Fruit fly (Drosophila melanogaster) whole organism, embryonic: ENCODE results near the gene CG14339.

Experiments used
- CG11247 ChIP-seq: fragments of 200-800 bp; sonication (Bioruptor generic); IDR thresholded peaks from 2 replicates; pipeline ENCODE4 v1.3.6; 2022; ENCODE audit warnings: missing biosample characterization, missing genetic modification characterization
- CG11560 ChIP-seq: fragments of 200-800 bp; sonication (Bioruptor generic); IDR thresholded peaks from 3 replicates; pipeline ENCODE4 v1.3.6; 2022; ENCODE audit warnings: missing biosample characterization, missing genetic modification characterization
- CG11696 ChIP-seq: fragments of 200-800 bp; sonication (Bioruptor generic); IDR thresholded peaks from 2 replicates; pipeline ENCODE4 v1.3.6; 2022; ENCODE audit warnings: missing biosample characterization, missing genetic modification characterization
- CG14014 ChIP-seq: fragments of 200-800 bp; sonication (Bioruptor generic); IDR thresholded peaks from 2 replicates; pipeline ENCODE4 v1.3.6; 2022; ENCODE audit warnings: missing biosample characterization, missing genetic modification characterization
- CG1603 ChIP-seq: fragments of 200-800 bp; sonication (Bioruptor generic); optimal IDR thresholded peaks from 2 replicates; lab custom pipeline; 2019; ENCODE audit warnings: missing biosample characterization, mild to moderate bottlenecking, missing genetic modification characterization, moderate library complexity
- CG16863 ChIP-seq: fragments of 200-800 bp; sonication (Bioruptor generic); optimal IDR thresholded peaks from 3 replicates; lab custom pipeline; 2016; ENCODE audit warnings: missing biosample characterization, missing genetic modification characterization
- CG17829 ChIP-seq: fragments of 200-800 bp; optimal IDR thresholded peaks from 2 replicates; lab custom pipeline; 2019; ENCODE audit warnings: missing biosample characterization, mild to moderate bottlenecking, missing genetic modification characterization, moderate library complexity
- CG18619 ChIP-seq: fragments of 200-800 bp; sonication (Bioruptor generic); optimal IDR thresholded peaks from 3 replicates; lab custom pipeline; 2017; ENCODE audit warnings: missing biosample characterization, mild to moderate bottlenecking, missing genetic modification characterization
- CG2202 ChIP-seq: fragments of 200-800 bp; sonication (Bioruptor generic); optimal IDR thresholded peaks from 2 replicates; lab custom pipeline; 2018; ENCODE audit warnings: missing biosample characterization, mild to moderate bottlenecking, missing genetic modification characterization
- CG34422 ChIP-seq: fragments of 200-800 bp; sonication (Bioruptor generic); IDR thresholded peaks from 3 replicates; pipeline ENCODE4 v1.3.6; 2022; ENCODE audit warnings: missing biosample characterization, missing genetic modification characterization
- CG3847 ChIP-seq: fragments of 200-800 bp; sonication (Bioruptor generic); IDR thresholded peaks from 2 replicates; pipeline ENCODE4 v1.3.6; 2022; ENCODE audit warnings: missing biosample characterization, missing genetic modification characterization
- CG4730 ChIP-seq: fragments of 200-800 bp; sonication (Bioruptor generic); IDR thresholded peaks from 2 replicates; pipeline ENCODE4 v1.3.6; 2022; ENCODE audit warnings: missing biosample characterization, missing genetic modification characterization
- CG7987 ChIP-seq: fragments of 200-800 bp; sonication (Bioruptor generic); optimal IDR thresholded peaks from 2 replicates; lab custom pipeline; 2018; ENCODE audit warnings: missing biosample characterization, mild to moderate bottlenecking, missing genetic modification characterization, moderate library complexity
- CG8359 ChIP-seq: fragments of 200-800 bp; sonication (Bioruptor generic); optimal IDR thresholded peaks from 2 replicates; lab custom pipeline; 2017; ENCODE audit warnings: missing biosample characterization, mild to moderate bottlenecking, missing genetic modification characterization, borderline replicate concordance
- CG9215 ChIP-seq: fragments of 200-800 bp; sonication (Bioruptor generic); IDR thresholded peaks from 2 replicates; pipeline ENCODE4 v1.3.6; 2022; ENCODE audit warnings: missing biosample characterization, missing genetic modification characterization
- CG9437 ChIP-seq: fragments of 200-800 bp; sonication (Bioruptor generic); optimal IDR thresholded peaks from 2 replicates; lab custom pipeline; 2018; ENCODE audit warnings: missing biosample characterization, mild to moderate bottlenecking, missing genetic modification characterization
- Ets65A ChIP-seq: fragments of 200-800 bp; sonication (Bioruptor generic); peaks from one replicate; lab custom pipeline; 2016; ENCODE audit warnings: missing biosample characterization, missing genetic modification characterization
- GATAe ChIP-seq: fragments of 200-800 bp; sonication (Bioruptor generic); conservative IDR thresholded peaks from 2 replicates; pipeline ENCODE4 v1.3.6; 2022; ENCODE audit warnings: missing biosample characterization, missing genetic modification characterization
- H15 ChIP-seq: fragments of 200-800 bp; sonication (Bioruptor generic); IDR thresholded peaks from 3 replicates; pipeline ENCODE4 v1.3.6; 2022; ENCODE audit warnings: missing biosample characterization, missing genetic modification characterization
- Hand ChIP-seq: fragments of 200-800 bp; sonication (Bioruptor generic); optimal IDR thresholded peaks from 2 replicates; lab custom pipeline; 2017; ENCODE audit warnings: mild to moderate bottlenecking, missing biosample characterization, missing genetic modification reagents, missing genetic modification characterization
- Jarid2 ChIP-seq: fragments of 200-800 bp; sonication (Bioruptor generic); optimal IDR thresholded peaks from 3 replicates; lab custom pipeline; 2017; ENCODE audit warnings: mild to moderate bottlenecking, missing biosample characterization, missing genetic modification reagents, missing genetic modification characterization
- MESR4 ChIP-seq: fragments of 200-800 bp; sonication (Bioruptor generic); optimal IDR thresholded peaks from 2 replicates; lab custom pipeline; 2018; ENCODE audit warnings: missing biosample characterization, mild to moderate bottlenecking, missing genetic modification characterization, moderate library complexity
- NfI ChIP-seq: fragments of 200-800 bp; sonication (Bioruptor generic); optimal IDR thresholded peaks from 3 replicates; lab custom pipeline; 2018; ENCODE audit warnings: missing biosample characterization, mild to moderate bottlenecking, missing genetic modification characterization, moderate library complexity
- Ravus ChIP-seq: fragments of 200-800 bp; sonication (Bioruptor generic); IDR thresholded peaks from 2 replicates; pipeline ENCODE4 v1.3.6; 2022; ENCODE audit warnings: missing biosample characterization, missing genetic modification characterization
- Sin3A ChIP-seq: fragments of >200 bp; optimal IDR thresholded peaks from 2 replicates; lab custom pipeline; 2018
- Sry-δ ChIP-seq: fragments of 200-800 bp; sonication (Bioruptor generic); optimal IDR thresholded peaks from 2 replicates; lab custom pipeline; 2016; ENCODE audit warnings: missing biosample characterization, missing genetic modification characterization
- Ssrp ChIP-seq: fragments of 200-800 bp; sonication (Bioruptor generic); optimal IDR thresholded peaks from 2 replicates; lab custom pipeline; 2018; ENCODE audit warnings: missing biosample characterization, mild to moderate bottlenecking, missing genetic modification characterization, moderate library complexity
- ap ChIP-seq: fragments of 200-800 bp; sonication (Bioruptor generic); IDR thresholded peaks from 2 replicates; pipeline ENCODE4 v1.3.6; 2022; ENCODE audit warnings: missing biosample characterization, missing genetic modification characterization
- cg ChIP-seq: fragments of 200-800 bp; sonication (Bioruptor generic); optimal IDR thresholded peaks from 3 replicates; lab custom pipeline; 2019; ENCODE audit warnings: missing biosample characterization, mild to moderate bottlenecking, missing genetic modification characterization, moderate library complexity
- crol ChIP-seq: fragments of 200-800 bp; sonication (Bioruptor generic); IDR thresholded peaks from 2 replicates; pipeline ENCODE4 v1.3.6; 2022; ENCODE audit warnings: missing biosample characterization, missing genetic modification characterization
- dimm ChIP-seq: fragments of 200-800 bp; sonication (Bioruptor generic); IDR thresholded peaks from 2 replicates; pipeline ENCODE4 v1.3.6; 2022; ENCODE audit warnings: missing biosample characterization, missing genetic modification characterization
- dmrt99B ChIP-seq: fragments of 200-800 bp; sonication (Bioruptor generic); optimal IDR thresholded peaks from 2 replicates; lab custom pipeline; 2018; ENCODE audit warnings: missing biosample characterization, mild to moderate bottlenecking, missing genetic modification characterization, moderate library complexity
- dpn ChIP-seq, 2 experiments: fragments of 200-800 bp; sonication (Bioruptor generic); optimal IDR thresholded peaks; 3 replicates each; lab custom pipeline; 2016; ENCODE audit warnings: missing biosample characterization in 2 of 2, missing genetic modification characterization in 2 of 2
- fd3F ChIP-seq: fragments of 200-800 bp; sonication (Bioruptor generic); optimal IDR thresholded peaks from 2 replicates; lab custom pipeline; 2018; ENCODE audit warnings: missing biosample characterization, mild to moderate bottlenecking, missing genetic modification characterization, moderate library complexity
- fd64A ChIP-seq: fragments of 200-800 bp; sonication (Bioruptor generic); optimal IDR thresholded peaks from 3 replicates; lab custom pipeline; 2018; ENCODE audit warnings: missing biosample characterization, mild to moderate bottlenecking, missing genetic modification characterization
- her ChIP-seq: fragments of 200-800 bp; sonication (Bioruptor generic); optimal IDR thresholded peaks from 2 replicates; lab custom pipeline; 2016; ENCODE audit warnings: missing biosample characterization, missing genetic modification characterization
- lilli ChIP-seq: fragments of 200-800 bp; sonication (Bioruptor generic); optimal IDR thresholded peaks from 3 replicates; lab custom pipeline; 2016; ENCODE audit warnings: missing biosample characterization, missing genetic modification characterization
- lola ChIP-seq, 3 experiments: fragments of >200 bp in 2 of 3; fragments of 200-800 bp in 1 of 3; sonication (Bioruptor generic) in 1 of 3; optimal IDR thresholded peaks; 2 replicates each; lab custom pipeline; 2017 to 2019; ENCODE audit warnings: missing biosample characterization in 3 of 3, missing genetic modification characterization in 3 of 3, mild to moderate bottlenecking in 1 of 3, moderate library complexity in 1 of 3
- mld ChIP-seq: fragments of 200-800 bp; sonication (Bioruptor generic); IDR thresholded peaks from 3 replicates; pipeline ENCODE4 v1.3.6; 2022; ENCODE audit warnings: missing biosample characterization, missing genetic modification characterization; ENCODE audit not compliant: partially characterized antibody
- nau ChIP-seq: fragments of 200-800 bp; sonication (Bioruptor generic); optimal IDR thresholded peaks from 3 replicates; lab custom pipeline; 2017; ENCODE audit warnings: missing biosample characterization, mild to moderate bottlenecking, missing genetic modification characterization, missing genetic modification reagents
- rib ChIP-seq: fragments of 200-800 bp; sonication (Bioruptor generic); IDR thresholded peaks from 2 replicates; pipeline ENCODE4 v1.3.6; 2022; ENCODE audit warnings: missing biosample characterization, missing genetic modification characterization
- row ChIP-seq: fragments of 200-800 bp; sonication (Bioruptor generic); IDR thresholded peaks from 3 replicates; pipeline ENCODE4 v1.3.6; 2022; ENCODE audit warnings: missing biosample characterization, missing genetic modification characterization
- run ChIP-seq: fragments of 200-800 bp; sonication (Bioruptor generic); optimal IDR thresholded peaks from 3 replicates; lab custom pipeline; 2018; ENCODE audit warnings: missing biosample characterization, mild to moderate bottlenecking, missing genetic modification characterization
- scrt ChIP-seq: fragments of 200-800 bp; sonication (Bioruptor generic); optimal IDR thresholded peaks from 2 replicates; lab custom pipeline; 2018; ENCODE audit warnings: missing biosample characterization, mild to moderate bottlenecking, missing genetic modification characterization, moderate library complexity
- slou ChIP-seq: fragments of 200-800 bp; sonication (Bioruptor generic); optimal IDR thresholded peaks from 3 replicates; lab custom pipeline; 2016; ENCODE audit warnings: missing biosample characterization, missing genetic modification characterization
- sna ChIP-seq: fragments of 200-800 bp; sonication (Bioruptor generic); IDR thresholded peaks from 2 replicates; pipeline ENCODE4 v1.3.6; 2022; ENCODE audit warnings: missing biosample characterization, missing genetic modification characterization; ENCODE audit not compliant: partially characterized antibody
- sr ChIP-seq: fragments of 200-800 bp; sonication (Bioruptor generic); IDR thresholded peaks from 3 replicates; pipeline ENCODE4 v1.3.6; 2022; ENCODE audit warnings: missing biosample characterization, missing genetic modification characterization
- tin ChIP-seq: fragments of 200-800 bp; sonication (Bioruptor generic); optimal IDR thresholded peaks from 3 replicates; lab custom pipeline; 2016; ENCODE audit warnings: missing biosample characterization, missing genetic modification characterization
- toy ChIP-seq: fragments of 200-800 bp; sonication (Bioruptor generic); IDR thresholded peaks from 2 replicates; pipeline ENCODE4 v1.3.6; 2022; ENCODE audit warnings: missing biosample characterization, missing genetic modification characterization
- trh ChIP-seq: fragments of 200-800 bp; sonication (Bioruptor generic); optimal IDR thresholded peaks from 2 replicates; lab custom pipeline; 2016; ENCODE audit warnings: missing biosample characterization, missing genetic modification characterization
- vnd ChIP-seq: fragments of 200-800 bp; sonication (Bioruptor generic); IDR thresholded peaks from 3 replicates; pipeline ENCODE4 v1.3.6; 2022; ENCODE audit warnings: missing biosample characterization, missing genetic modification characterization; ENCODE audit not compliant: partially characterized antibody

CG14339 gene

DNA sequence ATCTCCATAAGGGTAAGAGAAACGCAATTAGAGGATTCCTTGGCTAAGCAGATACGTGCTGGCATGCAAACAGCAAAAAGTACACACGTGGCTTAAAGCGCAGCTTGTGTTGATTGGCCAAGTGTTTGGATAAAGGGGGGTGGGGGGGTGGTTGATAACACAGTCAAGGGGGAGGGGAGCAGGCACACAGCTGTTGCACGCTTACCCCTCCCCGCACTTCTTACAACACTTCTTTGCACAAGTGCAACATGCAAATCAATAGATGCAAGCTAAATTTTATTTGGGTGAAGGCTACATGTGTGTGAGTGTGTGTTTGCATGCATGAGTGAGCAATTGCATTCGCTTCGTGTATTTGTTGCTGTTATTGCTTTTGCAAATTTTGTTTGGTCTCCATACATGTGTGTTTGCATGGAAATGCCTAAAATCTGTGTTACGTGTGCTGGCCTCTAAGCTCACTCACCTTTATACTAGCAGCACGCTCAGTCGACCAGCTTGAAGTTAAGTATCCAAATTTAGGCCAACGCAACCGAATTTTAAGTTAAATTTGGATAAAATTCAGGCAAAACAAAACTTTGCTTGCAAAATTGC is 20.1 kb downstream of the CG14339 start (continued):
- peak; percentile 43; the same call in 1 of the 3 replicates for TF ChIP-seq CG34422 (GFP tag; lab: Robert Waterston, UW)
- peak; percentile 48 for TF ChIP-seq scrt (GFP tag; lab: Kevin White, UChicago)
- TF ChIP-seq row (GFP tag; lab: Robert Waterston, UW) = no peak
- no peak for TF ChIP-seq CG8359 (GFP tag; lab: Kevin White, UChicago)
- TF ChIP-seq crol (GFP tag; lab: Robert Waterston, UW) = peak; percentile 97
- no peak for TF ChIP-seq CG17829 (tag; lab: Kevin White, UChicago)
- TF ChIP-seq toy (GFP tag; lab: Robert Waterston, UW) = no peak
- TF ChIP-seq Sry-δ = no peak
- TF ChIP-seq mld (GFP tag; lab: Robert Waterston, UW) = no peak
- TF ChIP-seq her = no peak
- no peak for TF ChIP-seq vnd (GFP tag; lab: Robert Waterston, UW)
- no peak for TF ChIP-seq fd64A (GFP tag; lab: Kevin White, UChicago)
- TF ChIP-seq trh (GFP tag; lab: Kevin White, UChicago) = no peak
- no peak for TF ChIP-seq GATAe (GFP tag; lab: Robert Waterston, UW)
- TF ChIP-seq CG18619 (GFP tag; lab: Kevin White, UChicago) = no peak
- TF ChIP-seq CG4730 = no peak
- no peak for TF ChIP-seq CG16863 (GFP tag; lab: Kevin White, UChicago)
- TF ChIP-seq CG7987 (GFP tag; lab: Kevin White, UChicago) = no peak
- no peak for TF ChIP-seq dmrt99B (tag; lab: Kevin White, UChicago)
- TF ChIP-seq fd3F (GFP tag; lab: Kevin White, UChicago) = no peak
- TF ChIP-seq Ets65A (GFP tag; lab: Kevin White, UChicago) = no peak
- no peak for TF ChIP-seq CG9215
- no peak for TF ChIP-seq Jarid2 (GFP tag; lab: Kevin White, UChicago)
- no peak for TF ChIP-seq CG11560
- TF ChIP-seq CG11696 (GFP tag; lab: Robert Waterston, UW) = no peak
- no peak for TF ChIP-seq CG1603 (tag; lab: Kevin White, UChicago)
- no peak for TF ChIP-seq ap (GFP tag; lab: Robert Waterston, UW)
- TF ChIP-seq Sin3A (lab: Kevin White, UChicago) = peak; percentile 14
- TF ChIP-seq CG11247 = no peak
- no peak for TF ChIP-seq sna (GFP tag; lab: Robert Waterston, UW)
- TF ChIP-seq CG14014 (GFP tag; lab: Robert Waterston, UW) = no peak
- no peak for TF ChIP-seq Ssrp (tag; lab: Kevin White, UChicago)
- TF ChIP-seq nau (GFP tag; lab: Kevin White, UChicago) = no peak
- TF ChIP-seq tin = no peak
- no peak for TF ChIP-seq lola (GFP tag; optimal IDR thresholded peaks at IDR 0.05; lab: Kevin White, UChicago)
- no peak for TF ChIP-seq CG2202 (tag; lab: Kevin White, UChicago)
- no peak for TF ChIP-seq Ravus (GFP tag; lab: Robert Waterston, UW)
- TF ChIP-seq H15 (GFP tag; lab: Robert Waterston, UW) = no peak
- no peak for TF ChIP-seq Hand (GFP tag; lab: Kevin White, UChicago)
- TF ChIP-seq rib (GFP tag; lab: Robert Waterston, UW) = no peak
- no peak for TF ChIP-seq lilli (GFP tag; lab: Kevin White, UChicago)
- TF ChIP-seq NfI (GFP tag; lab: Kevin White, UChicago) = no peak
- peak; percentile 22 for TF ChIP-seq cg (GFP tag; lab: Kevin White, UChicago)
- TF ChIP-seq CG9437 (GFP tag; lab: Kevin White, UChicago) = no peak
- TF ChIP-seq run (tag; lab: Kevin White, UChicago) = no peak
- TF ChIP-seq CG3847 = no peak
- peak; percentile 51 for TF ChIP-seq MESR4 (GFP tag; lab: Kevin White, UChicago)
- no peak for TF ChIP-seq slou (GFP tag; lab: Kevin White, UChicago)
- TF ChIP-seq sr (GFP tag; lab: Robert Waterston, UW) = no peak
- TF ChIP-seq dpn (GFP tag; optimal IDR thresholded peaks at IDR 0.05; lab: Kevin White, UChicago) = no peak
- TF ChIP-seq dimm (GFP tag; lab: Robert Waterston, UW) = no peak
